Worm (Caenorhabditis elegans) whole organism, late embryonic: Measurements from ENCODE around the gene sri-31.

Source experiments
- ama-1 ChIP-seq: fragments of 150-350 bp; optimal IDR thresholded peaks from 2 replicates; lab custom pipeline; 2014
- che-1 ChIP-seq: sonication (generic microtip); optimal IDR thresholded peaks from 2 replicates; lab custom pipeline; 2016; ENCODE audit warnings: mild to moderate bottlenecking, missing genetic modification characterization, missing compliant biosample characterization
- elt-2 ChIP-seq: sonication (generic microtip); optimal IDR thresholded peaks from 2 replicates; lab custom pipeline; 2016; ENCODE audit warnings: missing genetic modification reagents, missing genetic modification characterization, missing compliant biosample characterization
- fkh-10 ChIP-seq: fragments of 150-350 bp; optimal IDR thresholded peaks from 2 replicates; lab custom pipeline; 2014; ENCODE audit warnings: missing biosample characterization, missing genetic modification reagents, missing genetic modification characterization
- nfya-1 ChIP-seq: sonication (generic microtip); optimal IDR thresholded peaks from 2 replicates; lab custom pipeline; 2017; ENCODE audit warnings: missing genetic modification characterization, mild to moderate bottlenecking, missing compliant biosample characterization, antibody characterized with exemption, moderate library complexity
- pha-4 ChIP-seq: fragments of 150-350 bp; optimal IDR thresholded peaks from 2 replicates; lab custom pipeline; 2018; ENCODE audit warnings: missing biosample characterization, missing genetic modification reagents, missing genetic modification characterization
- syd-9 ChIP-seq: sonication (generic microtip); optimal IDR thresholded peaks from 2 replicates; lab custom pipeline; 2016; ENCODE audit warnings: mild to moderate bottlenecking, missing genetic modification characterization, moderate library complexity, missing compliant biosample characterization
- ztf-16 ChIP-seq: sonication (generic microtip); optimal IDR thresholded peaks from 2 replicates; lab custom pipeline; 2017; ENCODE audit warnings: missing genetic modification characterization, missing compliant biosample characterization

DNA sequence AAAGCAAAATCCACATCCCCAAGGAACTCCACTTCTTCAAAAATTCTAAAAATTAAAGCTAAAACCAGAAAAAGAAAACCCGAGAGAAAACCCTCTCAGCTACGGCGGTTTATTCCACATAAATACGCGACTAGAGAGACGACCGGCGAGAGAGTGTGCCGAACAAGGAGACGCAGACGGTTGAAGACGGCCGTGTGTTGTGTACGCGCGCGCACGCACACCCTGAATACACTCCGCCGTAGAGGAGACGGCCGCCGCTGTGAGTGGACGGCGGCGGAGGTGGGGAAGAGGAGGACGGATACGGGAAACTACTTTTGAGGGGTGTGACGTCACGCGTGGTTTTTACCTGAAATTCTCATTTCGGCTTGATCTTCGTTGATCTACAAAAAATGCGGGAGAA is 3.8 kb downstream of the sri-31 start:
- TF ChIP-seq ztf-16 (tag; lab: Kevin White, UChicago) (no peak), pha-4 (tag; lab: Kevin White, UChicago) (no peak), nfya-1 (tag; lab: Kevin White, UChicago) (peak; percentile 72), ama-1 (no peak), che-1 (no peak), fkh-10 (GFP tag; lab: Kevin White, UChicago) (no peak), syd-9 (tag; lab: Kevin White, UChicago) (no peak), elt-2 (tag; lab: Kevin White, UChicago) (no peak)
